Worm (Caenorhabditis elegans) whole organism, young adult: ENCODE results near the gene gln-1.

ENCODE experiments used
- B0019.2 ChIP-seq: fragments of 200-800 bp; sonication (Bioruptor generic); conservative IDR thresholded peaks from 2 replicates; pipeline ENCODE4 v1.3.6; 2022; ENCODE audit warnings: missing genetic modification reagents, missing genetic modification characterization, missing compliant biosample characterization
- B0261.1 ChIP-seq: sonication (generic microtip); optimal IDR thresholded peaks from 2 replicates; lab custom pipeline; 2016; ENCODE audit warnings: mild to moderate bottlenecking, missing genetic modification characterization, moderate library complexity, missing compliant biosample characterization
- B0336.3 ChIP-seq: fragments of 200-800 bp; sonication (Bioruptor generic); IDR thresholded peaks from 2 replicates; pipeline ENCODE4 v1.3.6; 2022; ENCODE audit warnings: missing genetic modification characterization, missing compliant biosample characterization
- F23B12.7 ChIP-seq: sonication (generic microtip); optimal IDR thresholded peaks from 2 replicates; lab custom pipeline; 2017; ENCODE audit warnings: missing genetic modification characterization, mild to moderate bottlenecking, missing compliant biosample characterization, antibody characterized with exemption, moderate library complexity; ENCODE audit not compliant: insufficient read depth
- F57A8.1 ChIP-seq: fragments of 200-800 bp; sonication (Bioruptor generic); optimal IDR thresholded peaks from 2 replicates; lab custom pipeline; 2018; ENCODE audit warnings: mild to moderate bottlenecking, missing genetic modification characterization, moderate library complexity, missing compliant biosample characterization
- F57C9.4 ChIP-seq: sonication (generic microtip); optimal IDR thresholded peaks from 2 replicates; lab custom pipeline; 2017; ENCODE audit warnings: mild to moderate bottlenecking, missing genetic modification characterization, missing compliant biosample characterization
- Y53G8AR.9 ChIP-seq: fragments of 200-800 bp; sonication (Bioruptor generic); conservative IDR thresholded peaks from 2 replicates; pipeline ENCODE4 v1.3.6; 2022; ENCODE audit warnings: missing genetic modification reagents, missing genetic modification characterization, missing compliant biosample characterization
- Y56A3A.18 ChIP-seq: fragments of 200-800 bp; sonication (Bioruptor generic); IDR thresholded peaks from 2 replicates; pipeline ENCODE4 v1.3.6; 2022; ENCODE audit warnings: missing genetic modification reagents, missing genetic modification characterization, missing compliant biosample characterization
- ZK185.1 ChIP-seq: sonication (generic microtip); optimal IDR thresholded peaks from 2 replicates; lab custom pipeline; 2016; ENCODE audit warnings: mild to moderate bottlenecking, missing genetic modification characterization, missing compliant biosample characterization; ENCODE audit not compliant: poor library complexity, severe bottlenecking
- ama-1 ChIP-seq, 3 experiments: fragments of 150-350 bp in 1 of 3; sonication (generic microtip) in 2 of 3; optimal IDR thresholded peaks; 2 replicates each; lab custom pipeline; 2014 to 2018; ENCODE audit warnings: missing biosample characterization in 2 of 3, missing genetic modification characterization in 2 of 3, missing genetic modification reagents in 2 of 3
- aptf-3 ChIP-seq: fragments of 200-800 bp; sonication (Bioruptor generic); IDR thresholded peaks from 2 replicates; pipeline ENCODE4 v1.3.6; 2022; ENCODE audit warnings: missing genetic modification characterization, missing compliant biosample characterization
- atf-7 ChIP-seq: sonication (generic microtip); optimal IDR thresholded peaks from 2 replicates; lab custom pipeline; 2017; ENCODE audit warnings: mild to moderate bottlenecking, missing genetic modification characterization, missing compliant biosample characterization
- athp-1 ChIP-seq: sonication (generic microtip); optimal IDR thresholded peaks from 2 replicates; lab custom pipeline; 2017; ENCODE audit warnings: mild to moderate bottlenecking, missing genetic modification characterization, missing compliant biosample characterization
- attf-5 ChIP-seq: fragments of 200-800 bp; sonication (Bioruptor generic); optimal IDR thresholded peaks from 2 replicates; lab custom pipeline; 2018; ENCODE audit warnings: mild to moderate bottlenecking, missing genetic modification characterization, missing compliant biosample characterization
- bed-2 ChIP-seq: fragments of 200-800 bp; sonication (Bioruptor generic); IDR thresholded peaks from 2 replicates; pipeline ENCODE4 v1.3.6; 2022; ENCODE audit warnings: missing genetic modification reagents, missing genetic modification characterization, missing compliant biosample characterization
- ceh-27 ChIP-seq: fragments of 200-800 bp; sonication (Bioruptor generic); optimal IDR thresholded peaks from 2 replicates; lab custom pipeline; 2018; ENCODE audit warnings: mild to moderate bottlenecking, missing genetic modification characterization, moderate library complexity, missing compliant biosample characterization
- ceh-79 ChIP-seq: sonication (generic microtip); optimal IDR thresholded peaks from 2 replicates; lab custom pipeline; 2017; ENCODE audit warnings: mild to moderate bottlenecking, missing genetic modification characterization, missing compliant biosample characterization
- chd-7 ChIP-seq: sonication (generic microtip); optimal IDR thresholded peaks from 2 replicates; lab custom pipeline; 2016; ENCODE audit warnings: mild to moderate bottlenecking, missing genetic modification characterization, moderate library complexity, missing compliant biosample characterization
- die-1 ChIP-seq: sonication (generic microtip); optimal IDR thresholded peaks from 2 replicates; lab custom pipeline; 2016; ENCODE audit warnings: missing genotype, mild to moderate bottlenecking, missing genetic modification characterization, missing compliant biosample characterization
- dpff-1 ChIP-seq: sonication (generic microtip); optimal IDR thresholded peaks from 2 replicates; lab custom pipeline; 2017; ENCODE audit warnings: mild to moderate bottlenecking, missing genetic modification characterization, missing compliant biosample characterization
- egl-18 ChIP-seq: fragments of 200-800 bp; sonication (Bioruptor generic); IDR thresholded peaks from 2 replicates; pipeline ENCODE4 v1.3.6; 2022; ENCODE audit warnings: missing genetic modification reagents, missing genetic modification characterization, missing compliant biosample characterization
- egrh-3 ChIP-seq: fragments of 200-800 bp; sonication (Bioruptor generic); IDR thresholded peaks from 2 replicates; pipeline ENCODE4 v1.3.6; 2022; ENCODE audit warnings: missing genetic modification reagents, missing genetic modification characterization, missing compliant biosample characterization
- fkh-3 ChIP-seq: sonication (generic microtip); optimal IDR thresholded peaks from 2 replicates; lab custom pipeline; 2016; ENCODE audit warnings: mild to moderate bottlenecking, missing genetic modification characterization, missing compliant biosample characterization
- let-526 ChIP-seq: fragments of 200-800 bp; sonication (Bioruptor generic); IDR thresholded peaks from 2 replicates; pipeline ENCODE4 v1.3.6; 2022; ENCODE audit warnings: missing genetic modification reagents, missing genetic modification characterization, missing compliant biosample characterization
- let-607 ChIP-seq, 2 experiments: fragments of 200-800 bp in 1 of 2; sonication (Bioruptor generic) in 1 of 2; sonication (generic microtip) in 1 of 2; optimal IDR thresholded peaks; 2 replicates each; lab custom pipeline; 2016 to 2018; ENCODE audit warnings: mild to moderate bottlenecking in 2 of 2, missing compliant biosample characterization in 2 of 2, missing genetic modification characterization in 2 of 2, moderate library complexity in 2 of 2, missing genotype in 1 of 2
- lin-35 ChIP-seq, 3 experiments: fragments of 150-350 bp in 2 of 3; sonication (generic microtip) in 1 of 3; optimal IDR thresholded peaks; 2 replicates each; lab custom pipeline; 2014 to 2018; ENCODE audit warnings: missing biosample characterization in 3 of 3, missing genetic modification characterization in 3 of 3, missing genetic modification reagents in 3 of 3
- lir-1 ChIP-seq: fragments of 200-800 bp; sonication (Bioruptor generic); conservative IDR thresholded peaks from 2 replicates; pipeline ENCODE4 v1.3.6; 2022; ENCODE audit warnings: missing genetic modification reagents, missing genetic modification characterization, missing compliant biosample characterization
- lsl-1 ChIP-seq: fragments of 200-800 bp; sonication (Bioruptor generic); optimal IDR thresholded peaks from 2 replicates; lab custom pipeline; 2018; ENCODE audit warnings: mild to moderate bottlenecking, missing genetic modification characterization, moderate library complexity, missing compliant biosample characterization
- madf-8 ChIP-seq: fragments of 200-800 bp; sonication (Bioruptor generic); conservative IDR thresholded peaks from 2 replicates; pipeline ENCODE4 v1.3.6; 2022; ENCODE audit warnings: missing genetic modification reagents, missing genetic modification characterization, missing compliant biosample characterization
- mes-4 ChIP-seq: sonication (generic microtip); optimal IDR thresholded peaks from 2 replicates; lab custom pipeline; 2016; ENCODE audit warnings: missing genotype, missing genetic modification characterization, missing compliant biosample characterization
- nfyb-1 ChIP-seq: fragments of 200-800 bp; sonication (Bioruptor generic); IDR thresholded peaks from 2 replicates; pipeline ENCODE4 v1.3.6; 2022; ENCODE audit warnings: missing genetic modification reagents, missing genetic modification characterization, missing compliant biosample characterization
- nhr-80 ChIP-seq: sonication (generic microtip); optimal IDR thresholded peaks from 2 replicates; lab custom pipeline; 2016; ENCODE audit warnings: missing genetic modification characterization, missing compliant biosample characterization
- sea-2 ChIP-seq: fragments of 200-800 bp; sonication (Bioruptor generic); IDR thresholded peaks from 2 replicates; pipeline ENCODE4 v1.3.6; 2022; ENCODE audit warnings: missing genetic modification characterization, missing compliant biosample characterization
- sptf-2 ChIP-seq: fragments of 200-800 bp; sonication (Bioruptor generic); optimal IDR thresholded peaks from 2 replicates; lab custom pipeline; 2018; ENCODE audit warnings: mild to moderate bottlenecking, missing genetic modification characterization, missing compliant biosample characterization
- xnd-1 ChIP-seq: sonication (generic microtip); optimal IDR thresholded peaks from 2 replicates; lab custom pipeline; 2016; ENCODE audit warnings: missing genotype, missing genetic modification reagents, missing genetic modification characterization, missing compliant biosample characterization
- zim-3 ChIP-seq: sonication (generic microtip); optimal IDR thresholded peaks from 2 replicates; lab custom pipeline; 2017; ENCODE audit warnings: mild to moderate bottlenecking, missing genetic modification characterization, moderate library complexity, missing compliant biosample characterization

Gene gln-1

DNA sequence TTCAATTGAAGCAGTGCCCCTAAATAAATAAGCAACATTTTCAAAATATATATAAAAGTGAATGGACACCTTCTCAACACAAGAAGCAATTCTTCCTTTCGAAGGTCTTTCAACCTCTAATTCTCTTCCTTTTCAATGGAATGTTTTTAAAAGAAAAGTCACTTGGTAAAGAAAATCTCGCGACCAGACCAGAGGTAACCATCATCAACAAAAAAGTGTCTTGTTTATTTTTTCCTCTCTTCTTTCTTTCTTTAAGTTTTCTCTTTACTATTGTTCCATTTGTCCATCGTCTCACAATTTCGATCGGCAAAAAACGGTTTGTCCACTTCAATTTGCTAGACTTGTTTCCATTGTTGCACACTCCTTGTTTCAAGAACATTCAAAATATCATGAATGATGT is 43.0 kb upstream of the gln-1 start, which contains the start of gene C09B8.8:
TSS of gene C09B8.8 (plus strand) at position 397 of the 400 bp plus-strand sequence.
- TF ChIP-seq fkh-3 (tag; lab: Kevin White, UChicago), result no peak
- TF ChIP-seq sptf-2, result no peak
- no peak for TF ChIP-seq egl-18 (GFP tag; lab: Robert Waterston, UW)
- no peak for TF ChIP-seq athp-1 (tag; lab: Kevin White, UChicago)
- TF ChIP-seq zim-3 (tag; lab: Kevin White, UChicago), result no peak
- TF ChIP-seq B0336.3, result no peak
- TF ChIP-seq ZK185.1, result no peak
- no peak for TF ChIP-seq F23B12.7 (tag; lab: Kevin White, UChicago)
- TF ChIP-seq B0261.1 (tag; lab: Kevin White, UChicago), result no peak
- no peak for TF ChIP-seq sea-2 (GFP tag; lab: Robert Waterston, UW)
- no peak for TF ChIP-seq ceh-79 (tag; lab: Kevin White, UChicago)

DNA sequence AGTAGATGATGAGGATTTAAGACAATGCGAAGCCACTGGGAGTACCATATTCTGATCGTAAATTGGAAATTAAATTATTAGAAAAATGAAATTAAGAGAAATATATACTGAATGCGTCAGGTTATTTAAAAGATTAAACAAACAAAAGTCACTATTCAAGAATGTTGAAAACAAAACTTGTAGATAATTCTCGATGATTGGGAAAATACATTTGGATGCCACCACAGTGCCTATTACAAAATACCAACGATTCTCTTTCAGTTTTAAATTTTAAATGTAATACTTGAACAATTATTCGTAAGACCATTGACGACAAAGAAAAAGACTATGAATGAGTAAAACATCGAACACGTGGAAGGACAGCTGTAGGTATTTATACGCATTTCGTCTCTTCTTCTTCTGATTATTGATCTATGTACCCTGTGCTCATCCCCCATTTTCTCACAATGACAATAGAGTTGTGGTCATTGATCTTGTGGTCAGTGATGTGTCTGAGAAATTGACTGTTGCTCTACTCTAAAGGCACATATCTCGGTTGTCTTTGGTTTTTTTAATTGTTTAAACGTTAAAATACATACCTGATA is 38.1 kb upstream of the gln-1 start, which contains the start of gene C09B8.4:
TSS of gene C09B8.4 (minus strand) at position 51 of the 584 bp plus-strand sequence.
- TF ChIP-seq let-607 (tag; optimal IDR thresholded peaks at IDR 0.05; lab: Kevin White, UChicago) (peak in 1 of 2 experiments; percentile 87), dpff-1 (tag; lab: Kevin White, UChicago) (no peak), attf-5 (no peak), mes-4 (tag; lab: Kevin White, UChicago) (no peak), lsl-1 (no peak), nhr-80 (tag; lab: Kevin White, UChicago) (peak; percentile 0), F57A8.1 (GFP tag; lab: Kevin White, UChicago) (no peak)

DNA sequence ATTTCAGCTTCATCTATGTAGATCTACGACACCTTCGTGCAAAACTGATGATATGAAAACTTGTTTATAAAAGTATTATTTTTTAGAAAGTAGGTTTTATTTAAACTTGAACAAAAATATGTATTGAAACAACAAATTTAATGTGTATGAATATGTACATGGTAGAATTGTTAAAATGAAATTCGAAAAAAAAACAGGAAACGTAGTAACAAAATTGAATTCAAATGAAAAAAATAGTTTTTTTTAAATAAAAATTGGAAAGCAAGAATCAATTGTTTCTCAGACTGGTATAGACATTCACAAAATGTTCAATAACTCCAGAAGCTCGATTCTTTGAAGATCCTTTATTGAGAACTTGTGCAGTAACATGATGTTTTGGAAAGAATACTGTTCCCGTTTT is 37.3 kb upstream of the gln-1 start:
- no peak for TF ChIP-seq B0019.2 (GFP tag; lab: Robert Waterston, UW)
- TF ChIP-seq Y53G8AR.9, result no peak
- TF ChIP-seq lir-1, result no peak
- TF ChIP-seq F57C9.4 (tag; lab: Kevin White, UChicago), result no peak
- TF ChIP-seq egl-18 (GFP tag; lab: Robert Waterston, UW), result no peak

DNA sequence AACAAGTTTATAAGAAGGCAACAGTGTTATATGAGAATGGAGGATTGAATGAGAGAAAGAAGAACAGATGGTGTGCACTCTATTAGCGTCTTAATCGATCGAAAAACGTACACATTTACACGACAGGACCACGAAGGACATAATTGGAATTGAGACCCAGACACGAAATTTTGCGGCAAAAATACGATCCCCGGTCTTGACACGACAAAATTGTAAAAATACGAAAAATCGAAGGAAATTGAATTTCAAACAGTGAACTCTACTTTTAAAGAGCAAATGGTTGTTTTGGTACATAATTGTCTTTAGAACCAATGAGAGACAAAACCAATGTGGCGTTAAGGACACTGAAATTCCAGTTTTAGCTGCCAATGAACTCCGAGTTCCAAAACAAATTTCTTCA is 35.6 kb upstream of the gln-1 start, which contains the start of gene lelo-3:
TSS of gene lelo-3 (minus strand) at position 101 of the 400 bp plus-strand sequence.
- TF ChIP-seq aptf-3 (no peak), nhr-80 (tag; lab: Kevin White, UChicago) (no peak), ceh-27 (GFP tag; lab: Kevin White, UChicago) (no peak), chd-7 (tag; lab: Kevin White, UChicago) (no peak), madf-8 (no peak), nfyb-1 (no peak), ama-1 (optimal IDR thresholded peaks at IDR 0.05; lab: Kevin White, UChicago) (no peak), ama-1 (GFP tag; optimal IDR thresholded peaks at IDR 0.05; lab: Kevin White, UChicago) (no peak), F57C9.4 (tag; lab: Kevin White, UChicago) (no peak), bed-2 (GFP tag; lab: Robert Waterston, UW) (no peak), lin-35 (GFP tag; optimal IDR thresholded peaks at IDR 0.05; lab: Kevin White, UChicago) (no peak), xnd-1 (tag; lab: Kevin White, UChicago) (no peak), Y56A3A.18 (GFP tag; lab: Robert Waterston, UW) (no peak), Y53G8AR.9 (no peak), die-1 (tag; lab: Kevin White, UChicago) (no peak), atf-7 (no peak), egrh-3 (no peak), let-526 (GFP tag; lab: Robert Waterston, UW) (no peak)
